Fruit fly (Drosophila melanogaster) whole organism, larva: ENCODE data around the gene CycT.

Experiments
- noc ChIP-seq: fragments of 200-800 bp; sonication (Bioruptor generic); optimal IDR thresholded peaks from 3 replicates; lab custom pipeline; 2019; ENCODE audit warnings: missing biosample characterization, mild to moderate bottlenecking, missing genetic modification characterization, moderate library complexity

CycT gene

dm6 chr3L:17579626-17580025 is 22.0 kb upstream of the CycT start:
- TF ChIP-seq noc (tag; lab: Kevin White, UChicago): no peak

DNA sequence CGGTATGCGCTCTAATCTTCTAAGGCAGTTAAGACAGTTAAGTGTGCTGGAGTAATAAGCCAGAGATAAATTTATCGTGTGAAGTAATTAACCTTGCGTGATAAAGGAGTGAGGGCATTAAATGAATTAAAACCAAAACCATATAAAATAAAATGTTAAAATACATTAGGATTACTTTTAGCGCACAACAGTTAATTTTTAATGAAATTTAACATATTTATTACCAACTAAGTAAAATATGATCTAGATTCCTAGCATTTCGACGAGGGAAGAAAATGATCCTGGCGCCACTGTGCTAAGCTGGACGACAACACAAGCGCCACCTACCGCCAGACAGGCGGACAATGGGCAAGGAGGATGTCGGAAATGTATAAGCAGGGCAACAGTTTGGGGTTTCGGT is 21.5 kb upstream of the CycT start:
- no peak for TF ChIP-seq noc (tag; lab: Kevin White, UChicago)

DNA sequence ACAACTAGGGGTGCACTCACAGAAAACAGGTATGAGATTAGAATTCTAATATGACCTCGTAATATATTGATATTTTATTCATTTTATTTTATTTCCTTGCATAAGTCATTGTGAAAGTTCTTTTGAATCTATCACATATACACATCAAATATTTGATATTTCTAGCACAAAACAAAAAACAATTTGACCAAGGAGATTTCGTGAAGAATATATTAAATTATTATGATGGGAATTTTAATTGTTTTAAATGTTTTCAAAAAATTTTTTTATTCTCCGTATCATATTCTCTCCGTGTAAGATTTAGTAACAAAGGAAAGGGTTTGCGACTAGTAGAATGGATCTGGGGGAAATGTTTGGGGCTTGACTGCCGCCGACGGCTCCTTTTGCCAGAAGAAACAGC is 20.8 kb upstream of the CycT start:
- no peak for TF ChIP-seq noc (tag; lab: Kevin White, UChicago)

DNA sequence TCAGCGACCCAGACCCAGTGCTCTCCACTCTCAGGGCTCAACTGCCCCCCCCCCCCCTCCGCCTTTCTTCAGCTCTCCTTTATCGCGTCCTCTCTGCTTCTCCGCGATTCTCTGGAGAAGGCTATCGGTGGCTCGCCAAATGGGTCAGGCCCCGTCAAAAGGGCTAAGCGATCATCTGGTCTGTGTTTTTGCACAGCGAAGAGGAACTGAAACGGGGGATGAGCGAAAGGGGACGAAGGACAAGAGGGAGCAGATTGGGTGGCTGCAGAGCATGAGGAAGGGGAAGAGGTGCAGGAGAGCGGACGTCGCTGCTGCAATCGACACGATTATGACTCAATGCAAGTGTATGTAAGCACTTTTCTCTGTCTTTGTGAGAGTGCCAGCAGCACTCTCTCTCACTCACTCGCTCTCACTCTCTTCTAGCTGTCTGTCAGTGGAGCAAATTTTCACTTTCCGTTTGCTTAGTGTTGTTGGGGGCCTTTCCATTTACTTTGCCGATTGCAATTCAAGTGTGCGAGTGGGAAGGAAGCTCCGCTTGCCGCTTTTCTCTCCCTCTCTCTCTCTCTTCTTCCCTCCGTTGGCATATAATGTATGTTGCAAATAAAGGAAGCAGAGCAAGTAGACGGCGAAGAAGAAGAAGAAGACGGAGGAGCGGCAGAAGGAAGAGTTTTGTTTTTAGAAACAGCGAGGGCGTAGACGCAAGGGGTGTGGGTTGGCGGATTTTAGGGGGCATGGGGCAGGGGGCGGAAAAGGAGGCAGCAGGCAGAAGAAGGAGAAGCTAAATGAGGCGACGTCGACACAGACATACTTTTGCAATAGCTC is 20.2 kb upstream of the CycT start:
- TF ChIP-seq noc (tag; lab: Kevin White, UChicago): no peak

DNA sequence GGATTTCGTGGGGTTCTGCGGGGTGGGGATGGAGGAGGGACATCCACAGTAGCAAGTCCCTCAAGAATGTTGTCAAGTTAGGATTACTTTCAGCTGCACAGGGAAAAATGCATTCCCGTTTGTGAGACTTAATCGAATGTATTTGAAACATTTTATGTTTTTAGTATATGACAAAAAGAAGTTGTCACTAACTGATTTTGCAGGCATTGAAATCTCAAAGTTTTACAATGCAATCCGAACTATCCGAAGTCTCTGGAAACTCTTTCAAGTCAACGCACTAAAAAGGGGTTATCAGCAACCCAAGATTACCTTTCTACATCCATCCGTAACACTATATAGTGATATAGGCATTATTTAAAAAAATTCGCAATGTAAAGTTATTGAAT is 19.3 kb upstream of the CycT start:
- TF ChIP-seq noc (tag; lab: Kevin White, UChicago): no peak

- no peak for TF ChIP-seq noc (tag; lab: Kevin White, UChicago)
Observed at dm6 chr3L:17576093-17576885, 18.7 kb upstream of the CycT start.

dm6 chr3L:17573823-17574222 is 16.2 kb upstream of the CycT start:
- TF ChIP-seq noc (tag; lab: Kevin White, UChicago): no peak

DNA sequence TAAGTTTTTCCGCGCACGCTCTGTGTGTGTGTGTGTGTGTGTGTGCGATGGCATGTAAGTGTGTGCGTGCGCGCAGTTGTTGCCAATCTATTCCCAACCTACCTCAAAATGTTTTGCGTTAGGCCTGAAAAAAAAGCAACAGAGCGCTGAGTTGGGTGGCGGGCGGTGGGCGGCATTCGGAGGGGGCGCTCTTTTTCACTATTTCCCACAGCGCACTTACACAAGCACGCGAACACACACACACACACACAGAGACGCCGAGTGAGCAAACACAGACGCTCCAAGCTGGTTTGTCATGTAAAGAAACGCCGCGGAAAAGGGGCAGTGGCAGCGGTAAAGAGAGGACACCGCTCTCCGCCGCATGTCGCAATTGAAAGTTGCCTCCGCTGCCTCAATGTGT is 14.5 kb upstream of the CycT start:
- TF ChIP-seq noc (tag; lab: Kevin White, UChicago): no peak

dm6 chr3L:17570547-17570873 is 12.9 kb upstream of the CycT start:
- no peak for TF ChIP-seq noc (tag; lab: Kevin White, UChicago)

- peak; percentile 15 for TF ChIP-seq noc (tag; lab: Kevin White, UChicago)
Observed at dm6 chr3L:17569737-17570546, 12.4 kb upstream of the CycT start.

DNA sequence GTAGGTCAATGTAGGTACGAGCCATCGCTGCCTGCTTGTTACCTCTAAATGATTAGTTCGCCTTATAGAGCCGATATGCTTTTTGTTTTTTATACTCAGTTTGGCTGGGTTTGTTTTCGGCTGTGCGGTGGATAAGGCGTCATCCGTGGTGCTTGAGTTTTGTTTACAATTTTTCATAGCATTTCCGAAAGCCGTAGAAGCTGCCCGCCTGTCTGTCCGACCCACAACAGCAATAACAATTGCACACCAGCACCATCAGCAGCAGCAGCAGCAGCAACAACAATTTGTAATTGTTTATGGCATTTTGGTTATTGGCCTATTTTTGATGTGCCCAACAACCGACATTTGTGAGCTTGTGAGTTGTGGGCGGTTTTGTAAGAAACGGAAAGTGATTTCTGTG is 11.1 kb upstream of the CycT start:
- TF ChIP-seq noc (tag; lab: Kevin White, UChicago): no peak

dm6 chr3L:17566335-17567242 is 9.0 kb upstream of the CycT start:
- TF ChIP-seq noc (tag; lab: Kevin White, UChicago): no peak

dm6 chr3L:17563536-17564257 is 6.1 kb upstream of the CycT start:
- TF ChIP-seq noc (tag; lab: Kevin White, UChicago): no peak

dm6 chr3L:17563133-17563532 is 5.5 kb upstream of the CycT start:
- TF ChIP-seq noc (tag; lab: Kevin White, UChicago): no peak
